Worm (Caenorhabditis elegans): ENCODE results near the gene ttr-59.

DNA sequence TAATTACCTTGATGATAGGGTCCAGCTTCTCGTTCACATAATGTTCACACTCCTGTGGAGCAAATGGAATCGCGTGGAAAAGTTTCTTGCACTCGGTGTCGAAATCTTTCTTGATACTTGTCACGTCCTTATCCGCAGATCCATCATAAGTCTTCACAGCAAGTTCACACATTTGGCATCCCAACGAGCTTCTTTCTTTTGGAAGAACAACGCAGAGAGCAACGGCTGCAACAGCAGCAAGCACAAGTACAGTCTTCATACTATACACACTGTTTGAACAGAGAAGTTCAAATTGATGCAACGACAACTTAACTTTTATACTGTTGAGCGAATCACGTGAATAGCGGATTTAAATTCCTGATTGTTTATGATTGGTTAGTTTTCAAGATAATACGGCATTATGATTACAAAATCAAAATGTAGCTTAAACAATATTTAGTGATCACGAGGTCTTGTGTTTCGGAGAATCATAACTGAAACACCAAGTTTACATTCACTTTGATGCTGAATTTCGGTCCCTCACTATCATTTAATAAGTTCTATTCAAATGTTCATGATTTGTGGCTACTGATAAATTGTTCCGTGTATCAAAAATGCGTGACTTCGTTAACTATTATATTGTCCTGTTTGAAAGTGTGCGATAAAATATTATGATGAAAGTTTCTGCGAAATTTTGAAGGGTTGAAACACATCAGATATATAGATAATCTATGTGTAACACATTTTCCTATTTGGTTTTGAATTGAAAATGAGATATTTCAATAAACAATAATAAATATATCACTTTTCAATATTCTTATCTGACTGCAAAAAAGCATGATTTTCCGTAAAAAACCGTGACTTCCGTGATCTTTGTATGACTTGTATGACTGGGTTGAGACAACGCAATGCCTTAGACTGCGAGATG, 12.9 kb upstream of the ttr-59 start, which contains the start of the genes spp-2 and spp-6:
- no peak for TF ChIP-seq fkh-10 (GFP tag; optimal IDR thresholded peaks at IDR 0.05)
- TF ChIP-seq lin-39 (tag; optimal IDR thresholded peaks at IDR 0.05): no peak
- peak; percentile 71 for TF ChIP-seq ama-1 (optimal IDR thresholded peaks at IDR 0.05)
- no peak for TF ChIP-seq nhr-25 (tag; optimal IDR thresholded peaks at IDR 0.05)
- TF ChIP-seq snpc-4 (tag; optimal IDR thresholded peaks at IDR 0.05): no peak
- TF ChIP-seq R02D3.7 (tag; optimal IDR thresholded peaks at IDR 0.05): no peak

Data from whole organism, L3 larva.